Fruit fly (Drosophila melanogaster) whole organism, pupa: ENCODE results near the gene CG6000.

ENCODE experiments used
- CG10348 ChIP-seq: fragments of 200-800 bp; sonication (Bioruptor generic); IDR thresholded peaks from 2 replicates; pipeline ENCODE4 v1.3.6; 2022; ENCODE audit warnings: missing biosample characterization, missing genetic modification characterization
- CG12605 ChIP-seq: fragments of 200-800 bp; sonication (Bioruptor generic); IDR thresholded peaks from 2 replicates; pipeline ENCODE4 v1.3.6; 2022; ENCODE audit warnings: missing biosample characterization, missing genetic modification characterization
- CG13204 ChIP-seq: fragments of 200-800 bp; sonication (Bioruptor generic); optimal IDR thresholded peaks from 2 replicates; lab custom pipeline; 2018; ENCODE audit warnings: missing biosample characterization, mild to moderate bottlenecking, missing genetic modification characterization, moderate library complexity
- CG14655 ChIP-seq: fragments of 200-800 bp; sonication (Bioruptor generic); optimal IDR thresholded peaks from 3 replicates; lab custom pipeline; 2017; ENCODE audit warnings: mild to moderate bottlenecking, missing biosample characterization, missing genetic modification reagents, missing genetic modification characterization
- CG15710 ChIP-seq: fragments of 200-800 bp; sonication (Bioruptor generic); optimal IDR thresholded peaks from 2 replicates; lab custom pipeline; 2018; ENCODE audit warnings: missing biosample characterization, mild to moderate bottlenecking, missing genetic modification characterization, moderate library complexity
- CG17806 ChIP-seq: fragments of 200-800 bp; sonication (Bioruptor generic); optimal IDR thresholded peaks from 2 replicates; lab custom pipeline; 2018; ENCODE audit warnings: missing biosample characterization, mild to moderate bottlenecking, missing genetic modification characterization, moderate library complexity
- CG32121 ChIP-seq: fragments of 200-800 bp; sonication (Bioruptor generic); IDR thresholded peaks from 2 replicates; pipeline ENCODE4 v1.3.6; 2022; ENCODE audit warnings: missing biosample characterization, missing genetic modification characterization
- CG34367 ChIP-seq: fragments of 200-800 bp; sonication (Bioruptor generic); optimal IDR thresholded peaks from 2 replicates; lab custom pipeline; 2018; ENCODE audit warnings: missing biosample characterization, mild to moderate bottlenecking, missing genetic modification characterization
- CG4496 ChIP-seq: fragments of 200-800 bp; sonication (Bioruptor generic); IDR thresholded peaks from 3 replicates; pipeline ENCODE4 v1.3.6; 2022; ENCODE audit warnings: missing biosample characterization, missing genetic modification characterization
- CG8159 ChIP-seq: fragments of 200-800 bp; sonication (Bioruptor generic); optimal IDR thresholded peaks from 3 replicates; lab custom pipeline; 2018; ENCODE audit warnings: missing biosample characterization, mild to moderate bottlenecking, missing genetic modification characterization, moderate library complexity
- CG8301 ChIP-seq: fragments of 200-800 bp; sonication (Bioruptor generic); optimal IDR thresholded peaks from 2 replicates; lab custom pipeline; 2018; ENCODE audit warnings: missing biosample characterization, mild to moderate bottlenecking, missing genetic modification characterization
- CG9948 ChIP-seq: fragments of 200-800 bp; sonication (Bioruptor generic); optimal IDR thresholded peaks from 2 replicates; lab custom pipeline; 2018; ENCODE audit warnings: missing biosample characterization, mild to moderate bottlenecking, missing genetic modification characterization, moderate library complexity
- D1 ChIP-seq: fragments of 200-800 bp; sonication (Bioruptor generic); optimal IDR thresholded peaks from 2 replicates; lab custom pipeline; 2018; ENCODE audit warnings: missing biosample characterization, mild to moderate bottlenecking, missing genetic modification characterization, moderate library complexity
- EcR ChIP-seq: fragments of 200-800 bp; sonication (Bioruptor generic); optimal IDR thresholded peaks from 3 replicates; lab custom pipeline; 2019; ENCODE audit warnings: missing biosample characterization, missing genetic modification characterization, mild to moderate bottlenecking, moderate library complexity, missing genetic modification reagents
- Ets98B ChIP-seq: fragments of 200-800 bp; sonication (Bioruptor generic); IDR thresholded peaks from 2 replicates; pipeline ENCODE4 v1.3.6; 2022; ENCODE audit warnings: missing biosample characterization, missing genetic modification characterization
- Pif1A ChIP-seq: fragments of 200-800 bp; sonication (Bioruptor generic); optimal IDR thresholded peaks from 3 replicates; lab custom pipeline; 2016; ENCODE audit warnings: missing biosample characterization, missing genetic modification characterization
- Pif1B ChIP-seq: fragments of 200-800 bp; sonication (Bioruptor generic); optimal IDR thresholded peaks from 3 replicates; lab custom pipeline; 2016; ENCODE audit warnings: missing biosample characterization, missing genetic modification characterization
- Snoo ChIP-seq: fragments of 200-800 bp; sonication (Bioruptor generic); optimal IDR thresholded peaks from 3 replicates; lab custom pipeline; 2017; ENCODE audit warnings: missing biosample characterization, mild to moderate bottlenecking, missing genetic modification characterization, inconsistent platforms
- fd96Ca ChIP-seq: fragments of 200-800 bp; sonication (Bioruptor generic); IDR thresholded peaks from 3 replicates; pipeline ENCODE4 v1.3.6; 2022; ENCODE audit warnings: missing biosample characterization, missing genetic modification characterization
- gl ChIP-seq: fragments of 200-800 bp; sonication (Bioruptor generic); optimal IDR thresholded peaks from 2 replicates; lab custom pipeline; 2018; ENCODE audit warnings: missing biosample characterization, mild to moderate bottlenecking, missing genetic modification characterization
- rn ChIP-seq: fragments of 200-800 bp; sonication (Bioruptor generic); IDR thresholded peaks from 2 replicates; pipeline ENCODE4 v1.3.6; 2022; ENCODE audit warnings: missing biosample characterization, missing genetic modification characterization

Gene CG6000

dm6 chr3R:24100717-24101116 lies 46.5 kb downstream of the CG6000 start:
- TF ChIP-seq Snoo (tag; lab: Kevin White, UChicago) (no peak), CG4496 (no peak), rn (GFP tag; lab: Robert Waterston, UW) (no peak), CG12605 (GFP tag; lab: Robert Waterston, UW) (no peak), Pif1B (GFP tag; lab: Kevin White, UChicago) (no peak)

DNA sequence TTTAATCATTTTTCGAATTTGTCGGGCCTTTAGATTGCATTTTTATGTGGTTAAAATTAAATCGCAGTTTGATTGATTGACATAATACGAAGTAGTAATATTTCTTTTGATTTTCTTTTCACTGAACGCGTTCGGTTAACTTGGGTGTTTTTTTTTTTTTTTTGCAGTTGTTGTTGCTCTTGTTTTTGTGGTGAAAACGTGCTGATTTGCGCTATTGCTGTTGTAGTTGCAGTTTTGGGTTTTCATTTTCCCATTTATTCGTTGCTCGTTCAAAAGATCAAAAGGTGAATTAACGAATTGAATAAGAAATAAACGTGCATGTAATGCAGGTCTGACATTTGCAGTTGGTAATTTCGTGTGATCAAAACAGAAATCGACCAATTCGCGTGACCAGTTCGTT lies 47.2 kb downstream of the CG6000 start:
- TF ChIP-seq CG15710: no peak
- TF ChIP-seq CG17806 (tag; lab: Kevin White, UChicago): no peak
- TF ChIP-seq gl: no peak
- no peak for TF ChIP-seq CG13204
- no peak for TF ChIP-seq Snoo (tag; lab: Kevin White, UChicago)
- no peak for TF ChIP-seq CG14655 (GFP tag; lab: Kevin White, UChicago)
- TF ChIP-seq fd96Ca (GFP tag; lab: Robert Waterston, UW): no peak
- TF ChIP-seq CG10348 (GFP tag; lab: Robert Waterston, UW): no peak
- no peak for TF ChIP-seq CG34367 (tag; lab: Kevin White, UChicago)
- TF ChIP-seq EcR (GFP tag; lab: Kevin White, UChicago): no peak
- no peak for TF ChIP-seq Pif1B (GFP tag; lab: Kevin White, UChicago)

- no peak for TF ChIP-seq CG10348 (GFP tag; lab: Robert Waterston, UW)
- no peak for TF ChIP-seq fd96Ca (GFP tag; lab: Robert Waterston, UW)
- no peak for TF ChIP-seq CG13204
- TF ChIP-seq CG14655 (GFP tag; lab: Kevin White, UChicago): no peak
- TF ChIP-seq Snoo (tag; lab: Kevin White, UChicago): no peak
- no peak for TF ChIP-seq CG34367 (tag; lab: Kevin White, UChicago)
- no peak for TF ChIP-seq CG4496
- TF ChIP-seq Pif1B (GFP tag; lab: Kevin White, UChicago): no peak
These were observed 48.2 kb downstream of the CG6000 start for dm6 chr3R:24102387-24102786.

dm6 chr3R:24103708-24104107 lies 49.5 kb downstream of the CG6000 start:
- TF ChIP-seq CG32121: no peak
- no peak for TF ChIP-seq CG8301 (tag; lab: Kevin White, UChicago)
- no peak for TF ChIP-seq Pif1B (GFP tag; lab: Kevin White, UChicago)
- TF ChIP-seq D1 (tag; lab: Kevin White, UChicago): no peak
- no peak for TF ChIP-seq CG17806 (tag; lab: Kevin White, UChicago)
- TF ChIP-seq Snoo (tag; lab: Kevin White, UChicago): no peak
- TF ChIP-seq rn (GFP tag; lab: Robert Waterston, UW): no peak
- no peak for TF ChIP-seq EcR (GFP tag; lab: Kevin White, UChicago)
- no peak for TF ChIP-seq CG9948 (tag; lab: Kevin White, UChicago)
- no peak for TF ChIP-seq Pif1A
- TF ChIP-seq gl: no peak
- TF ChIP-seq Ets98B: no peak
- TF ChIP-seq CG10348 (GFP tag; lab: Robert Waterston, UW): no peak
- TF ChIP-seq CG15710: no peak
- no peak for TF ChIP-seq fd96Ca (GFP tag; lab: Robert Waterston, UW)
- TF ChIP-seq CG12605 (GFP tag; lab: Robert Waterston, UW): no peak
- no peak for TF ChIP-seq CG8159
- TF ChIP-seq CG13204: no peak
- TF ChIP-seq CG34367 (tag; lab: Kevin White, UChicago): no peak
